Worm (Caenorhabditis elegans): ENCODE results near the gene spr-1.

ce11 chrV:8129252-8129651, at the start of gene spr-1:
- TF ChIP-seq attf-3 (GFP tag; conservative IDR thresholded peaks at IDR 0.05) (no peak), tbx-9 (tag; optimal IDR thresholded peaks at IDR 0.05; ENCODE audit: borderline replicate concordance) (no peak), unc-62 (GFP tag; optimal IDR thresholded peaks at IDR 0.05) (no peak), ztf-3 (GFP tag; optimal IDR thresholded peaks at IDR 0.05) (no peak), D2030.7 (GFP tag; IDR thresholded peaks at IDR 0.05) (no peak), hmg-20 (GFP tag; IDR thresholded peaks at IDR 0.05) (no peak), ekl-4 (GFP tag; IDR thresholded peaks at IDR 0.05) (no peak), ztf-26 (tag; optimal IDR thresholded peaks at IDR 0.05) (no peak), ztf-6 (GFP tag; IDR thresholded peaks at IDR 0.05) (no peak), attf-5 (GFP tag; optimal IDR thresholded peaks at IDR 0.05) (no peak), K11D2.4 (GFP tag; IDR thresholded peaks at IDR 0.05) (no peak), xnd-1 (tag; optimal IDR thresholded peaks at IDR 0.05) (no peak)
